Worm (Caenorhabditis elegans) whole organism, L1 larva: Measurements from ENCODE around the gene pqbp-1.1.

ENCODE experiments used
- C04F5.9 ChIP-seq: sonication (generic microtip); optimal IDR thresholded peaks from 2 replicates; lab custom pipeline; 2016; ENCODE audit warnings: missing genetic modification characterization, missing compliant biosample characterization
- F16B12.6 ChIP-seq: fragments of 150-350 bp; optimal IDR thresholded peaks from 2 replicates; lab custom pipeline; 2014; ENCODE audit warnings: missing biosample characterization, missing genetic modification characterization
- ama-1 ChIP-seq: fragments of 150-350 bp; optimal IDR thresholded peaks from 2 replicates; lab custom pipeline; 2014
- ceh-63 ChIP-seq: fragments of 200-800 bp; sonication (Bioruptor generic); optimal IDR thresholded peaks from 2 replicates; lab custom pipeline; 2018; ENCODE audit warnings: mild to moderate bottlenecking, missing genetic modification characterization, missing compliant biosample characterization
- ceh-88 ChIP-seq: fragments of 200-800 bp; sonication (Bioruptor generic); IDR thresholded peaks from 2 replicates; pipeline ENCODE4 v1.3.6; 2022; ENCODE audit warnings: missing genetic modification characterization, missing compliant biosample characterization
- ces-1 ChIP-seq: fragments of 150-350 bp; optimal IDR thresholded peaks from 2 replicates; lab custom pipeline; 2014; ENCODE audit warnings: missing biosample characterization, missing genetic modification reagents, missing genetic modification characterization
- efl-1 ChIP-seq, 4 experiments: fragments of 150-350 bp; optimal IDR thresholded peaks in 3 of 4; peaks in 1 of 4; 1 replicate in 1 of 4; 2 replicates in 3 of 4; lab custom pipeline; 2014; ENCODE audit warnings: missing biosample characterization in 2 of 4, missing genetic modification characterization in 2 of 4, missing genetic modification reagents in 2 of 4
- elt-2 ChIP-seq: sonication (generic microtip); optimal IDR thresholded peaks from 2 replicates; lab custom pipeline; 2016; ENCODE audit warnings: missing genetic modification characterization, mild to moderate bottlenecking, inconsistent platforms, missing compliant biosample characterization, missing genetic modification reagents
- ets-5 ChIP-seq: fragments of 200-800 bp; sonication (Bioruptor generic); IDR thresholded peaks from 2 replicates; pipeline ENCODE4 v1.3.6; 2022; ENCODE audit warnings: missing genetic modification characterization, missing compliant biosample characterization
- hlh-17 ChIP-seq: fragments of 200-800 bp; sonication (Bioruptor generic); optimal IDR thresholded peaks from 2 replicates; lab custom pipeline; 2018; ENCODE audit warnings: missing genetic modification characterization, mild to moderate bottlenecking, missing compliant biosample characterization, moderate library complexity, borderline replicate concordance
- hlh-4 ChIP-seq: sonication (generic microtip); optimal IDR thresholded peaks from 2 replicates; lab custom pipeline; 2016; ENCODE audit warnings: mild to moderate bottlenecking, missing genetic modification characterization, missing compliant biosample characterization
- hpl-2 ChIP-seq: fragments of 150-350 bp; optimal IDR thresholded peaks from 2 replicates; lab custom pipeline; 2014; ENCODE audit warnings: missing biosample characterization, missing genetic modification reagents, missing genetic modification characterization
- irx-1 ChIP-seq: sonication (generic microtip); optimal IDR thresholded peaks from 2 replicates; lab custom pipeline; 2016; ENCODE audit warnings: missing genetic modification characterization, missing compliant biosample characterization
- jun-1 ChIP-seq: fragments of 150-350 bp; optimal IDR thresholded peaks from 2 replicates; lab custom pipeline; 2014; ENCODE audit warnings: missing biosample characterization, missing genetic modification reagents, missing genetic modification characterization
- lin-35 ChIP-seq, 2 experiments: fragments of 150-350 bp; optimal IDR thresholded peaks; 2 replicates each; lab custom pipeline; 2014; ENCODE audit warnings: missing biosample characterization in 2 of 2, missing genetic modification characterization in 2 of 2, missing genetic modification reagents in 2 of 2
- lir-3 ChIP-seq: sonication (generic microtip); optimal IDR thresholded peaks from 2 replicates; lab custom pipeline; 2016; ENCODE audit warnings: mild to moderate bottlenecking, missing genetic modification characterization, moderate library complexity, missing compliant biosample characterization; ENCODE audit not compliant: poor library complexity
- mep-1 ChIP-seq: fragments of 150-350 bp; optimal IDR thresholded peaks from 2 replicates; lab custom pipeline; 2014; ENCODE audit warnings: missing biosample characterization, missing genetic modification characterization
- nhr-19 ChIP-seq: fragments of 200-800 bp; sonication (Bioruptor generic); conservative IDR thresholded peaks from 2 replicates; pipeline ENCODE4 v1.3.6; 2022; ENCODE audit warnings: missing genetic modification characterization, missing compliant biosample characterization
- nhr-20 ChIP-seq: sonication (generic microtip); optimal IDR thresholded peaks from 2 replicates; lab custom pipeline; 2016; ENCODE audit warnings: mild to moderate bottlenecking, missing genetic modification characterization, missing compliant biosample characterization
- nhr-47 ChIP-seq: sonication (generic microtip); optimal IDR thresholded peaks from 2 replicates; lab custom pipeline; 2016; ENCODE audit warnings: mild to moderate bottlenecking, missing genetic modification characterization, moderate library complexity, missing compliant biosample characterization
- nhr-71 ChIP-seq: sonication (generic microtip); optimal IDR thresholded peaks from 2 replicates; lab custom pipeline; 2016; ENCODE audit warnings: mild to moderate bottlenecking, missing genetic modification characterization, moderate library complexity, missing compliant biosample characterization
- nhr-85 ChIP-seq: sonication (generic microtip); peaks from one replicate; lab custom pipeline; 2016; ENCODE audit warnings: missing genetic modification characterization, inconsistent platforms, missing compliant biosample characterization
- nhr-90 ChIP-seq: sonication (generic microtip); optimal IDR thresholded peaks from 2 replicates; lab custom pipeline; 2016; ENCODE audit warnings: mild to moderate bottlenecking, missing genetic modification characterization, missing compliant biosample characterization; ENCODE audit not compliant: poor library complexity
- pax-3 ChIP-seq: fragments of 200-800 bp; sonication (Bioruptor generic); optimal IDR thresholded peaks from 2 replicates; lab custom pipeline; 2018; ENCODE audit warnings: mild to moderate bottlenecking, missing genetic modification characterization, moderate library complexity, missing compliant biosample characterization
- pqm-1 ChIP-seq: sonication (generic microtip); optimal IDR thresholded peaks from 3 replicates; lab custom pipeline; 2017; ENCODE audit warnings: missing biosample characterization, missing genetic modification characterization
- skn-1 ChIP-seq: fragments of 150-350 bp; optimal IDR thresholded peaks from 2 replicates; lab custom pipeline; 2014; ENCODE audit warnings: missing biosample characterization, missing genetic modification characterization
- snu-23 ChIP-seq: sonication (generic microtip); optimal IDR thresholded peaks from 2 replicates; lab custom pipeline; 2016; ENCODE audit warnings: missing genetic modification characterization, missing compliant biosample characterization
- sptf-1 ChIP-seq: fragments of 150-350 bp; optimal IDR thresholded peaks from 2 replicates; lab custom pipeline; 2014; ENCODE audit warnings: missing biosample characterization, missing genetic modification characterization
- sup-37 ChIP-seq: fragments of 200-800 bp; sonication (Bioruptor generic); optimal IDR thresholded peaks from 2 replicates; lab custom pipeline; 2018; ENCODE audit warnings: mild to moderate bottlenecking, missing genetic modification characterization, missing compliant biosample characterization
- swsn-7 ChIP-seq: sonication (generic microtip); optimal IDR thresholded peaks from 2 replicates; lab custom pipeline; 2016; ENCODE audit warnings: missing genetic modification characterization, missing compliant biosample characterization
- tbx-2 ChIP-seq: sonication (generic microtip); optimal IDR thresholded peaks from 2 replicates; lab custom pipeline; 2016; ENCODE audit warnings: missing genetic modification characterization, missing compliant biosample characterization
- tlp-1 ChIP-seq: fragments of 150-350 bp; optimal IDR thresholded peaks from 2 replicates; lab custom pipeline; 2014; ENCODE audit warnings: missing biosample characterization, missing genetic modification characterization
- unc-130 ChIP-seq: fragments of 150-350 bp; optimal IDR thresholded peaks from 2 replicates; lab custom pipeline; 2017; ENCODE audit warnings: missing biosample characterization, missing genetic modification characterization, inconsistent platforms
- unc-86 ChIP-seq: sonication (generic microtip); optimal IDR thresholded peaks from 2 replicates; lab custom pipeline; 2016; ENCODE audit warnings: missing genetic modification characterization, missing compliant biosample characterization
- unc-98 ChIP-seq: fragments of 200-800 bp; sonication (Bioruptor generic); IDR thresholded peaks from 2 replicates; pipeline ENCODE4 v1.3.6; 2022; ENCODE audit warnings: missing genetic modification characterization, missing compliant biosample characterization
- xbp-1 ChIP-seq: sonication (generic microtip); optimal IDR thresholded peaks from 2 replicates; lab custom pipeline; 2016; ENCODE audit warnings: missing genetic modification characterization, missing compliant biosample characterization
- zag-1 ChIP-seq: fragments of 150-350 bp; optimal IDR thresholded peaks from 2 replicates; lab custom pipeline; 2014; ENCODE audit warnings: missing biosample characterization, missing genetic modification characterization
- ztf-4 ChIP-seq: fragments of 150-350 bp; optimal IDR thresholded peaks from 2 replicates; lab custom pipeline; 2014; ENCODE audit warnings: missing biosample characterization, missing genetic modification characterization

Gene pqbp-1.1

DNA sequence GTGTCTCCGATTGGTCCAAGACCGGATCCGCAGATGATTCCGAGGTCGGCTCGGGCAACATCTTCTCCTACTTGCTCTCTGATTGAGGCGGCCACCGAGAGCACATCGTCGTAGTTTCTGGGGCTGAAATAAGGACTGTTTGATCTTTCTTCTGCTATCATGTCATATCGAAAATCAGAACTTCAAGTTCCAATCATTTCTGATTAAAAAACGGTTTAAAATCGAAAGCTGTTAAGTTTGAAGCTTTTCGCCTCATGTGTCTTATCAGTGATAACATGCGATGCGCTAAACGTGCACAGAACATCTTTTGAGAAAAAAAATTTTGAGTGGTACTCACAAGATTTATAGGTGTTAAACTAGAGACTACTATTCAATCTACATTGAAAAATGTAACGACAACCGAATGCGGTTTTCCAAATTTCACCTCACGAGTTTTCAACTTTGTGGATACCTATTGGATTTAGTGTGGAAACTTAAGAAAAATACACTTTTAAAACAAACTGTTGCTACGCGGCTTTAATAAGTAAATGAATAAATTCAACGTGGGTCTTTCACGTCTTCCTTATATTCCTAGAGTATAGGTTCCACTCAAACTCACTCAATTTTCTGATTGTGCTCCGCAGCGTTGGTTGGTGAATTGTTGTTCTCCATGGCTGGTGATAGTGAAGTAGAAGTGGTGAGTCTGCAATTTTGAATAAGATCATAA is 32.7 kb upstream of the pqbp-1.1 start:
- TF ChIP-seq ama-1 (lab: Kevin White, UChicago) (no peak), tlp-1 (no peak), efl-1 (optimal IDR thresholded peaks at IDR 0.05; lab: Kevin White, UChicago) (no peak), efl-1 (GFP tag; optimal IDR thresholded peaks at IDR 0.05 in 1 of 2; lab: Kevin White, UChicago) (peak in 1 of 2 experiments; percentile 93), unc-98 (GFP tag; lab: Robert Waterston, UW) (no peak), F16B12.6 (no peak), tbx-2 (tag; lab: Kevin White, UChicago) (no peak), zag-1 (no peak), unc-130 (tag; lab: Kevin White, UChicago) (no peak), irx-1 (tag; lab: Kevin White, UChicago) (no peak), snu-23 (no peak), lir-3 (no peak), sup-37 (GFP tag; lab: Kevin White, UChicago) (no peak), nhr-85 (peak; percentile 51), ets-5 (GFP tag; lab: Robert Waterston, UW) (no peak), ceh-63 (GFP tag; lab: Kevin White, UChicago) (no peak)

DNA sequence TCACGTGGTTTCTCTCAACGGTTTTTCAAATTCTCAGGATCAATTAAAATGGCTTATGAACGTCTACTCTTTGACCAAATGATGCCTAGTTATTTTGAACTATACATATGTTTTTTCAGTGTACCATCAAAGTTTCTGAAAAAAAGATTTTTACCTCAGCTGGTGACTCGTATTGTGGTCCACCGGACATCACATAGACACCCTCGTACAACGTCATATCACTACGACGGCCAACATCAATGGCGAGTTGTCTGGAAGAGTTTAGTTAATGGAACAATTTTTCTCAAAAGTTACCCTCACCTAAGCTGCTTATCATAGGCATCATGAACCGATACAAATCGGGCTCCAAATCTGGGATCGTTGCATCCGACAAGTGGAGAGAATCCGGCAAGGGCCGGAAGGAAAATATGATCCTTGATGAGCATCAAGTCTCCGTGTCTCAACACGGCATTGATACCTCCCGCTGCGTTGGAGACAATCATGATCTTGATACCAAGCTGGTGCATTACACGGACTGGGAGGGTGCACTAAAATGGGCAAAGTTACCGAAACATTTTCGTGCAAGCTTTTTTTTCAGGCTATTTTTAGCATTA is 31.8 kb upstream of the pqbp-1.1 start:
- TF ChIP-seq pax-3 (tag; lab: Kevin White, UChicago) (no peak), nhr-85 (peak; percentile 77), mep-1 (no peak), tlp-1 (no peak), nhr-71 (tag; lab: Kevin White, UChicago) (no peak), efl-1 (optimal IDR thresholded peaks at IDR 0.05; lab: Kevin White, UChicago) (no peak), efl-1 (GFP tag; optimal IDR thresholded peaks at IDR 0.05 in 1 of 2; lab: Kevin White, UChicago) (peak in 1 of 2 experiments; percentile 79), elt-2 (peak; percentile 10), swsn-7 (tag; lab: Kevin White, UChicago) (no peak), nhr-47 (no peak)

DNA sequence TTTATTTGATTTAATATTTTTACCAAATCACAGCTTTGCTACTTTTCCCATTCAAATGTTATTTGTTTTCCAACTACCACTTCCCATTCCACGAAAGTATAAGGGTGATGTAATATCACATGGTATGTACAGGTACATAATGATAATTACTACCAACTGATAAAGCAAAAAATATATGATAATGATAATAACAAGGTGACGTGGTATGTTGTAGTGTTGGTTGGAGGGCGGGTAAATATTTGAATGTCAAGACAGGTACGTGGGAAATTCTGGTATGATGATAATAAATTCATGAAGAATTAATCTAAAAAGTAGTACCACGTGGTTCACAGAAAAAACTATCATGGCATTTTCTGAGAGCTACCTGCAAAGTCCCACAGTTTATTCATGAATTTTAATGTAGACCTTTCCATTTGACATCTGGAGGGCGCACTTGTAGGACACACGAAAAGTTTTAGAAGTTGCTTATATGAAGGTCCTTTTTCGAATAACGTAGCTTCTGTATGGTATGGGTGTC is 30.4 kb upstream of the pqbp-1.1 start:
- TF ChIP-seq nhr-19 (GFP tag; lab: Robert Waterston, UW) (peak; percentile 28; the same call in 1 of the 2 replicates), snu-23 (peak; percentile 48), nhr-85 (peak; percentile 39), efl-1 (optimal IDR thresholded peaks at IDR 0.05; lab: Kevin White, UChicago) (no peak), efl-1 (GFP tag; optimal IDR thresholded peaks at IDR 0.05 in 1 of 2; lab: Kevin White, UChicago) (peak in 1 of 2 experiments; percentile 90), hpl-2 (GFP tag; lab: Kevin White, UChicago) (peak; percentile 25), ama-1 (lab: Kevin White, UChicago) (peak; percentile 20), lir-3 (peak; percentile 23), hlh-17 (GFP tag; lab: Kevin White, UChicago) (no peak), nhr-47 (peak; percentile 22), nhr-71 (tag; lab: Kevin White, UChicago) (peak; percentile 50), ceh-63 (GFP tag; lab: Kevin White, UChicago) (no peak), jun-1 (tag; lab: Kevin White, UChicago) (peak; percentile 76), nhr-90 (tag; lab: Kevin White, UChicago) (peak; percentile 78), pqm-1 (tag; lab: Kevin White, UChicago) (peak; percentile 96), ces-1 (GFP tag; lab: Kevin White, UChicago) (no peak), lin-35 (GFP tag; optimal IDR thresholded peaks at IDR 0.05; lab: Kevin White, UChicago) (peak in 1 of 2 experiments; percentile 26), mep-1 (no peak), C04F5.9 (no peak), tbx-2 (tag; lab: Kevin White, UChicago) (peak; percentile 9), nhr-20 (peak; percentile 49), xbp-1 (tag; lab: Kevin White, UChicago) (no peak), elt-2 (peak; percentile 96), skn-1 (tag; lab: Kevin White, UChicago) (no peak)

DNA sequence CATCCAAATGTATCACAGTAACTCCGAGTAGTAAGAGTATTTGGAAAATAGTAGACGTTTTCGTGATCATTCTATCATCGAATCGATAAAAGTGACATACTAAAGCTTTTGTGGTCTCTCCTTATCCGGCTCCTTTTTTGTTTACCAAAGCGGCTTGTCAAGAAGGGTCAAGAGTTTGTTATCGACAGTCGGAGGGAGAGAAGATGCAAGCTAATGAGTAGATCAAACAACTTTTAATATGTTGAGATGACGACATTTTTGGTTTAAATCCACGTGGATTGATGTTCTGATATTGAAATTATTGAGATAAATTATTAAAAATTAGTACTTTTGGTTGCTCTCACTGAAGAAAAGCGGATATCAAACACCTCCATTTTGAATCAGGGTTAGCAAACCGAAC is 29.9 kb upstream of the pqbp-1.1 start, which contains the start of gene T21D12.7:
TSS of gene T21D12.7 (minus strand) at position 101 of the 400 bp plus-strand sequence.
- TF ChIP-seq hlh-4 (tag; lab: Kevin White, UChicago): no peak
- no peak for TF ChIP-seq unc-86 (tag; lab: Kevin White, UChicago)
- no peak for TF ChIP-seq nhr-71 (tag; lab: Kevin White, UChicago)
- TF ChIP-seq hpl-2 (GFP tag; lab: Kevin White, UChicago): no peak
- no peak for TF ChIP-seq ztf-4 (tag; lab: Kevin White, UChicago)
- no peak for TF ChIP-seq ceh-88 (GFP tag; lab: Robert Waterston, UW)
- no peak for TF ChIP-seq sptf-1
- TF ChIP-seq F16B12.6: no peak
